Worm (Caenorhabditis elegans) whole organism, midembryonic: ENCODE measurements around the gene C01G10.6.
"Not testable (repeated sequence)": the region's sequence is repeated elsewhere in the genome, so short reads cannot be mapped to it uniquely, and the experiment has no call there.

Experiments
- med-1 ChIP-seq: sonication (generic microtip); optimal IDR thresholded peaks from 2 replicates; lab custom pipeline; 2017; ENCODE audit warnings: missing genetic modification characterization, mild to moderate bottlenecking, missing compliant biosample characterization, antibody characterized with exemption, missing genetic modification reagents; ENCODE audit not compliant: insufficient read depth
- ref-1 ChIP-seq: fragments of 200-800 bp; sonication (Bioruptor generic); conservative IDR thresholded peaks from 2 replicates; pipeline ENCODE4 v1.3.6; 2022; ENCODE audit warnings: missing genetic modification reagents, missing genetic modification characterization, missing compliant biosample characterization

DNA sequence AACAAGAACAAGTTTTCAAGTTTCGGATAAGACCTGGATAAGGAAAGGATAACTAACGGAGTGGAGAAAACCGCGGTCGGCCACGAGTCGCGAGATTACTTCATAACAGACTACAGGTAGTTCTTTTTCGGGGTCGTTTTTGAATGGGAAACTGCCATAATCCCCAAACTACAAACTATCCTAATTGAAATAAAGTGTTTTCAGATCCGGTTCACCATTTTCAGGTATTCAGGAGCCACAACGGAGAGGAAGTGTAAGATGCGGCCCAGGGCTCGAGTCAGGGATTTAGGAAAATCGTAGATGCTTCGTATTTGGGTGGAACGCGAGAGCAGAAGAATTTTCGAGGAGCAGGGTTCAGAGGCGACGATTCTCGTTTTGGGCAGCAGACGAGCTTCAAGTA lies 28.5 kb downstream of the C01G10.6 start, which contains the start of gene T01G5.8:
- TF ChIP-seq ref-1 (GFP tag; lab: Robert Waterston, UW); med-1 (GFP tag; lab: Kevin White, UChicago): not testable (repeated sequence)
